Fruit fly (Drosophila melanogaster): ENCODE measurements around the gene CG34357.
A peak's percentile ranks its signal among the peaks of the same experiment; 100 is the strongest.

DNA sequence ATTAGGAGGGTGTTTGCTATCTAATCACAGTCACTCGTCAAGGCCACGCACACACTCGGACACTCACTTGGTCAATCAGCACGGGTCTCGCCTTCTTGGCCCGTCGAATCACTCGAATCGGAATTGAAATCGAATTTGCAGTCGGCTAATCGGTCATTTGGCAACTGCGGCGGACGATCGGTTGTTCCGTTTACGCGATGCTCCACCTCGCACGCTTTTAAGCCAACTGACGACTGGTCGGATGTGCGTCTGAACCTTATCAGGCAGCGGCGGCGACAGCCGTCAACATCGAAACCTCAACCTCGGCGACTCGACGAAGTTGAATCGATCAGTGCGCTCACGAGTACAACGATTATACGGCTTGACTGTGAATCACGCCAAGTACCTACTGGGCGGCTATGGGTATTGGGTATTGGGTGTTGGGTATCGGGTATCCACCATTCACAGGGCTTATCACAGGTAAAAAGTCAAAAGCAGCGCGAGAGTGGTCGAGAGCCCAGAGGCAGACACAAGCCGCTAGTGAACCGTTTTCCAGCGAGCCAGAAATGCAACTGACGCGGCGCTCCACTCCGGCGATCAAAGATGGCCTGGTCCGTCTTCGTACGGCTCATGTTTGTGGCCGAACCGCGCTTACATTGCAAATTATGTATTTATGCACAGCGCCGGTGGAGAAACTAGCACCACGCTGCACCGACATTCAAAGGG is 86.7 kb downstream of the CG34357 start:
- TF ChIP-seq CG10348 (GFP tag; IDR thresholded peaks at IDR 0.05) = no peak
- no peak for TF ChIP-seq rn (GFP tag; IDR thresholded peaks at IDR 0.05)
- TF ChIP-seq CG8159 (tag; optimal IDR thresholded peaks at IDR 0.05) = no peak
- TF ChIP-seq CG13204 (GFP tag; optimal IDR thresholded peaks at IDR 0.05) = peak; percentile 49
- peak; percentile 59 for TF ChIP-seq EcR (GFP tag; optimal IDR thresholded peaks at IDR 0.05)
- TF ChIP-seq Snoo (tag; optimal IDR thresholded peaks at IDR 0.05) = no peak
- TF ChIP-seq Pif1B (GFP tag; optimal IDR thresholded peaks at IDR 0.05) = peak; percentile 16
- no peak for TF ChIP-seq CG8301 (tag; optimal IDR thresholded peaks at IDR 0.05)
- TF ChIP-seq CG17806 (tag; optimal IDR thresholded peaks at IDR 0.05) = no peak
- TF ChIP-seq CG4496 (GFP tag; IDR thresholded peaks at IDR 0.05) = no peak; the same call in 2 of the 3 replicates
- TF ChIP-seq CG9948 (tag; optimal IDR thresholded peaks at IDR 0.05) = no peak
- TF ChIP-seq CG15710 (tag; optimal IDR thresholded peaks at IDR 0.05) = no peak

Data from whole organism, pupa.